Worm (Caenorhabditis elegans) whole organism, young adult: ENCODE data around the gene F12F6.7.

Source experiments
- B0019.2 ChIP-seq: fragments of 200-800 bp; sonication (Bioruptor generic); conservative IDR thresholded peaks from 2 replicates; pipeline ENCODE4 v1.3.6; 2022; ENCODE audit warnings: missing genetic modification reagents, missing genetic modification characterization, missing compliant biosample characterization
- F10E7.11 ChIP-seq: sonication (generic microtip); optimal IDR thresholded peaks from 2 replicates; lab custom pipeline; 2017; ENCODE audit warnings: mild to moderate bottlenecking, missing genetic modification characterization, moderate library complexity, missing compliant biosample characterization
- F22D6.2 ChIP-seq: sonication (generic microtip); optimal IDR thresholded peaks from 2 replicates; lab custom pipeline; 2016; ENCODE audit warnings: mild to moderate bottlenecking, missing genetic modification characterization, missing compliant biosample characterization
- F37B4.10 ChIP-seq: fragments of 200-800 bp; sonication (Bioruptor generic); IDR thresholded peaks from 2 replicates; pipeline ENCODE4 v1.3.6; 2022; ENCODE audit warnings: missing genetic modification characterization, missing compliant biosample characterization
- F52B5.7 ChIP-seq: sonication (generic microtip); optimal IDR thresholded peaks from 2 replicates; lab custom pipeline; 2016; ENCODE audit warnings: mild to moderate bottlenecking, missing genetic modification characterization, missing compliant biosample characterization
- F57A8.1 ChIP-seq: fragments of 200-800 bp; sonication (Bioruptor generic); optimal IDR thresholded peaks from 2 replicates; lab custom pipeline; 2018; ENCODE audit warnings: mild to moderate bottlenecking, missing genetic modification characterization, moderate library complexity, missing compliant biosample characterization
- F57C9.4 ChIP-seq: sonication (generic microtip); optimal IDR thresholded peaks from 2 replicates; lab custom pipeline; 2017; ENCODE audit warnings: mild to moderate bottlenecking, missing genetic modification characterization, missing compliant biosample characterization
- Y53F4B.3 ChIP-seq: fragments of 200-800 bp; sonication (Bioruptor generic); IDR thresholded peaks from 2 replicates; pipeline ENCODE4 v1.3.6; 2022; ENCODE audit warnings: missing genetic modification reagents, missing genetic modification characterization, missing compliant biosample characterization
- ama-1 ChIP-seq, 3 experiments: fragments of 150-350 bp in 1 of 3; sonication (generic microtip) in 2 of 3; optimal IDR thresholded peaks; 2 replicates each; lab custom pipeline; 2014 to 2018; ENCODE audit warnings: missing biosample characterization in 2 of 3, missing genetic modification characterization in 2 of 3, missing genetic modification reagents in 2 of 3
- attf-5 ChIP-seq: fragments of 200-800 bp; sonication (Bioruptor generic); optimal IDR thresholded peaks from 2 replicates; lab custom pipeline; 2018; ENCODE audit warnings: mild to moderate bottlenecking, missing genetic modification characterization, missing compliant biosample characterization
- bed-1 ChIP-seq: fragments of 200-800 bp; sonication (Bioruptor generic); IDR thresholded peaks from 2 replicates; pipeline ENCODE4 v1.3.6; 2022; ENCODE audit warnings: missing genetic modification reagents, missing genetic modification characterization, missing compliant biosample characterization
- cebp-1 ChIP-seq, 2 experiments: fragments of 200-800 bp in 1 of 2; sonication (Bioruptor generic) in 1 of 2; sonication (generic microtip) in 1 of 2; IDR thresholded peaks in 1 of 2; optimal IDR thresholded peaks in 1 of 2; 2 replicates each; pipeline versions ENCODE4 v1.3.6 to Lab custom; 2017 to 2022; ENCODE audit warnings: missing compliant biosample characterization in 2 of 2, missing genetic modification characterization in 2 of 2, mild to moderate bottlenecking in 1 of 2, missing genetic modification reagents in 1 of 2, moderate library complexity in 1 of 2
- ceh-79 ChIP-seq: sonication (generic microtip); optimal IDR thresholded peaks from 2 replicates; lab custom pipeline; 2017; ENCODE audit warnings: mild to moderate bottlenecking, missing genetic modification characterization, missing compliant biosample characterization
- die-1 ChIP-seq: sonication (generic microtip); optimal IDR thresholded peaks from 2 replicates; lab custom pipeline; 2016; ENCODE audit warnings: missing genotype, mild to moderate bottlenecking, missing genetic modification characterization, missing compliant biosample characterization
- dpff-1 ChIP-seq: sonication (generic microtip); optimal IDR thresholded peaks from 2 replicates; lab custom pipeline; 2017; ENCODE audit warnings: mild to moderate bottlenecking, missing genetic modification characterization, missing compliant biosample characterization
- efl-1 ChIP-seq: fragments of 150-350 bp; optimal IDR thresholded peaks from 2 replicates; lab custom pipeline; 2014; ENCODE audit warnings: missing biosample characterization, missing genetic modification reagents, missing genetic modification characterization
- egl-18 ChIP-seq: fragments of 200-800 bp; sonication (Bioruptor generic); IDR thresholded peaks from 2 replicates; pipeline ENCODE4 v1.3.6; 2022; ENCODE audit warnings: missing genetic modification reagents, missing genetic modification characterization, missing compliant biosample characterization
- egl-44 ChIP-seq: fragments of 200-800 bp; sonication (Bioruptor generic); IDR thresholded peaks from 2 replicates; pipeline ENCODE4 v1.3.6; 2022; ENCODE audit warnings: missing genetic modification reagents, missing genetic modification characterization, missing compliant biosample characterization
- egrh-3 ChIP-seq: fragments of 200-800 bp; sonication (Bioruptor generic); IDR thresholded peaks from 2 replicates; pipeline ENCODE4 v1.3.6; 2022; ENCODE audit warnings: missing genetic modification reagents, missing genetic modification characterization, missing compliant biosample characterization
- ekl-4 ChIP-seq: fragments of 200-800 bp; sonication (Bioruptor generic); IDR thresholded peaks from 2 replicates; pipeline ENCODE4 v1.3.6; 2022; ENCODE audit warnings: missing genetic modification reagents, missing genetic modification characterization, missing compliant biosample characterization
- hmg-1.2 ChIP-seq: fragments of 200-800 bp; sonication (Bioruptor generic); IDR thresholded peaks from 2 replicates; pipeline ENCODE4 v1.3.6; 2022; ENCODE audit warnings: missing genetic modification reagents, missing genetic modification characterization, missing compliant biosample characterization
- hrde-1 ChIP-seq: sonication (generic microtip); optimal IDR thresholded peaks from 2 replicates; lab custom pipeline; 2016; ENCODE audit warnings: missing genetic modification characterization, mild to moderate bottlenecking, missing compliant biosample characterization, moderate library complexity, missing genotype, missing genetic modification reagents, borderline replicate concordance
- lin-54 ChIP-seq: fragments of 200-800 bp; sonication (Bioruptor generic); optimal IDR thresholded peaks from 2 replicates; lab custom pipeline; 2018; ENCODE audit warnings: mild to moderate bottlenecking, missing genetic modification characterization, missing compliant biosample characterization
- lsy-27 ChIP-seq: sonication (generic microtip); optimal IDR thresholded peaks from 2 replicates; lab custom pipeline; 2017; ENCODE audit warnings: missing genetic modification characterization, mild to moderate bottlenecking, missing compliant biosample characterization, antibody characterized with exemption, missing genotype, borderline replicate concordance; ENCODE audit not compliant: insufficient read depth
- madf-3 ChIP-seq: fragments of 200-800 bp; sonication (Bioruptor generic); IDR thresholded peaks from 2 replicates; pipeline ENCODE4 v1.3.6; 2022; ENCODE audit warnings: missing genetic modification reagents, missing genetic modification characterization, missing compliant biosample characterization
- madf-8 ChIP-seq: fragments of 200-800 bp; sonication (Bioruptor generic); conservative IDR thresholded peaks from 2 replicates; pipeline ENCODE4 v1.3.6; 2022; ENCODE audit warnings: missing genetic modification reagents, missing genetic modification characterization, missing compliant biosample characterization
- mxl-1 ChIP-seq: sonication (generic microtip); optimal IDR thresholded peaks from 2 replicates; lab custom pipeline; 2016; ENCODE audit warnings: missing genetic modification characterization, missing compliant biosample characterization
- nfya-1 ChIP-seq: sonication (generic microtip); optimal IDR thresholded peaks from 2 replicates; lab custom pipeline; 2017; ENCODE audit warnings: antibody characterized with exemption, missing compliant biosample characterization, missing genetic modification characterization, borderline replicate concordance; ENCODE audit not compliant: insufficient read depth
- nfya-2 ChIP-seq: fragments of 200-800 bp; sonication (Bioruptor generic); IDR thresholded peaks from 2 replicates; pipeline ENCODE4 v1.3.6; 2022; ENCODE audit warnings: missing genetic modification reagents, missing genetic modification characterization, missing compliant biosample characterization
- nfyb-1 ChIP-seq: fragments of 200-800 bp; sonication (Bioruptor generic); IDR thresholded peaks from 2 replicates; pipeline ENCODE4 v1.3.6; 2022; ENCODE audit warnings: missing genetic modification reagents, missing genetic modification characterization, missing compliant biosample characterization
- nhr-120 ChIP-seq: fragments of 200-800 bp; sonication (Bioruptor generic); IDR thresholded peaks from 2 replicates; pipeline ENCODE4 v1.3.6; 2022; ENCODE audit warnings: missing genetic modification characterization, missing compliant biosample characterization
- nhr-179 ChIP-seq: sonication (generic microtip); optimal IDR thresholded peaks from 2 replicates; lab custom pipeline; 2016; ENCODE audit warnings: mild to moderate bottlenecking, missing genetic modification characterization, missing compliant biosample characterization
- nhr-80 ChIP-seq: sonication (generic microtip); optimal IDR thresholded peaks from 2 replicates; lab custom pipeline; 2016; ENCODE audit warnings: missing genetic modification characterization, missing compliant biosample characterization
- pbrm-1 ChIP-seq: fragments of 200-800 bp; sonication (Bioruptor generic); IDR thresholded peaks from 2 replicates; pipeline ENCODE4 v1.3.6; 2022; ENCODE audit warnings: missing genetic modification reagents, missing genetic modification characterization, missing compliant biosample characterization
- rec-8 ChIP-seq, 2 experiments: sonication (generic microtip); optimal IDR thresholded peaks; 2 replicates each; lab custom pipeline; 2016; ENCODE audit warnings: mild to moderate bottlenecking in 2 of 2, missing genetic modification characterization in 2 of 2, missing genetic modification reagents in 2 of 2, missing genotype in 2 of 2, missing biosample characterization in 1 of 2, missing compliant biosample characterization in 1 of 2, moderate library complexity in 1 of 2
- repo-1 ChIP-seq: sonication (generic microtip); optimal IDR thresholded peaks from 2 replicates; lab custom pipeline; 2017; ENCODE audit warnings: mild to moderate bottlenecking, missing genetic modification characterization, missing compliant biosample characterization
- sptf-2 ChIP-seq: fragments of 200-800 bp; sonication (Bioruptor generic); optimal IDR thresholded peaks from 2 replicates; lab custom pipeline; 2018; ENCODE audit warnings: mild to moderate bottlenecking, missing genetic modification characterization, missing compliant biosample characterization
- tbp1 ChIP-seq: fragments of 200-800 bp; sonication (Bioruptor generic); optimal IDR thresholded peaks from 2 replicates; lab custom pipeline; 2018; ENCODE audit warnings: mild to moderate bottlenecking, missing genetic modification characterization, missing compliant biosample characterization
- zfh-2 ChIP-seq: fragments of 200-800 bp; sonication (Bioruptor generic); conservative IDR thresholded peaks from 2 replicates; pipeline ENCODE4 v1.3.6; 2022; ENCODE audit warnings: missing genetic modification reagents, missing genetic modification characterization, missing compliant biosample characterization
- ztf-26 ChIP-seq: sonication (generic microtip); optimal IDR thresholded peaks from 2 replicates; lab custom pipeline; 2017; ENCODE audit warnings: missing genetic modification characterization, missing compliant biosample characterization
- ztf-3 ChIP-seq: fragments of 200-800 bp; sonication (Bioruptor generic); optimal IDR thresholded peaks from 2 replicates; lab custom pipeline; 2018; ENCODE audit warnings: mild to moderate bottlenecking, missing genetic modification characterization, missing compliant biosample characterization

The F12F6.7 gene

DNA sequence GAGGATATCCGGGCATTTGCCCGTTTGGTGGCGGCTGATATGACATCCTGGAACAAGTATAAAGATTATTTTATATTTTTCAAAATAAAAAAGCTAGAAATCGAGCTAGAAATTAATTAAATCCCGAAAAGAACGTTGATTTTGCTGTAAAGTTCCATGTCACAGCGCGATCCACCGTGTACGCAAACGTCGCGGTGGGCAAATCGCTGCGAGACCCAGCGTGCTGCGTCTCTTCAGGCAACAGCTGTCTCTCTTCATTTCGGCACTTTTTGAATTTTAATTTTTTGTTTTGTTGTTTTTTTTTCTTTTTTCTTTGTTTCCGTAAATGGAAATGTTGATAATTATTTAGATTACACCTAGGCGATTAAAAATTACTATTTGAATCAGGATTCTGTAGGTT, 4.5 kb upstream of the F12F6.7 start, which contains the start of gene sec-24.1 (continued):
- TF ChIP-seq hmg-1.2 (peak; percentile 95), egl-44 (0 out of 2 replicates have a peak, but pooled peaks have one; percentile 31), madf-8 (GFP tag; lab: Robert Waterston, UW) (no peak), bed-1 (no peak)

DNA sequence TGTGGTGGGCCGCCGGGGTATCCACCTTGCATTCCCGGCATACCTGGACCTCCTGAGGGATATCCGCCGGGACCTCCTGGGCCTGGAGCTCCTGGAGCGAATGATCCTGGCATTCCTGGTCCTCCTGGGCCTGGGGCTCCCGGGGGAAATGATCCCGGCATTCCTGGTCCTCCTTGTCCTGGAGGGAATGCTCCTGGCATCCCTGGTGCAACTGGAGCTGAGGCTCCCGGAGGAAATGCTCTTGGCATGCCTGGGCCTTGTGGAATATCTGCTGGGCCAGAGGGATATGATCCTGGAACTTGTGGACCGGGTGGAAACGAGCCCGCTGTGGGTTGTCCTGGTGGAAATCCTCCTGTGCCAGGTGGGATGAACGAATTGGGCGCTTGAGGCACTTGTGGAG, 3.4 kb upstream of the F12F6.7 start:
- TF ChIP-seq nhr-179 (no peak), lin-54 (GFP tag; lab: Kevin White, UChicago) (no peak), egrh-3 (GFP tag; lab: Robert Waterston, UW) (peak; percentile 92), F22D6.2 (no peak), nfyb-1 (peak; percentile 17; the same call in 1 of the 2 replicates), lsy-27 (tag; lab: Kevin White, UChicago) (no peak), mxl-1 (tag; lab: Kevin White, UChicago) (no peak), zfh-2 (GFP tag; lab: Robert Waterston, UW) (peak; percentile 82)

DNA sequence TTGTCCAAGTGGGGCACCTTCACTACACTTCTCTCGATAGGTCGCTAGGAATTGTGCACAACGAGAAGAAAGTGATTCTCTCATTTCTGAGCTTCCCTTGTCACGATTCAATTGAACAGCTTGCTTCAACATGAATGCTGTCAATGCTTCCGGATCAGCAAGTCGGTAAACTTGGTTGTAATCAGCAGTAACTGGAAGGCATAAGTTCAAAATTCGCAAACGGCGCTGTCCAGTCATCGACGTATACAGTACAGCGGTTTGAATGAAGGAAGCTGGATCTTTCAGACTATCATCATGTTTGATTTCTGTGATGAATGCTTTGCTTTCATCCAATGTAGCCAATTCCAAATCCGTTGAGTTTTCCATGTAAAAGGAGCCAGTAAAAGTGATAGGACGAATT, 1.5 kb upstream of the F12F6.7 start:
- TF ChIP-seq F10E7.11 (no peak), egl-18 (GFP tag; lab: Robert Waterston, UW) (no peak), die-1 (no peak), ama-1 (optimal IDR thresholded peaks at IDR 0.05; lab: Kevin White, UChicago) (no peak), ama-1 (GFP tag; optimal IDR thresholded peaks at IDR 0.05; lab: Kevin White, UChicago) (no peak), ekl-4 (GFP tag; lab: Robert Waterston, UW) (0 out of 2 replicates have a peak, but pooled peaks have one; percentile 11)

DNA sequence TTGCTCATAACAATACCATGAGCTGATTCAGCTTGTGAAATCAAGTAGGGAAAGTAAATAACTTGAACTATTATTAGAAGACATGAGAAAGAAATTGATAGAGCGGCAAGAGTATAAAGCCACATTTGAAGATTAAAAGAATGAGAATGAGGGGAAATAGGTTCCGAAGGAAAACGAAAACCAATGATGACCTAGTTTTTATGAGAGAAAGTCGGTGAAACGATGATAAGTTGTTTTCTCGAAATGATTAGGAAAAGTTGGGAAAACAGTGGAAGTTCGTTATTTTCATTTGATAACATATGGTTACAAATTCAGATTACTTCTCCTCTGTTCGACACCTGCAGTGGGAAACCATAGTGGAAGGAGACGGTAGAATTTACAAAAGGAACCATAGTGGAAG, 9.8 kb downstream of the F12F6.7 start, which contains the start of gene col-128:
col-128 (minus strand) TSS at position 148 of the 400 bp plus-strand sequence.
- no peak for TF ChIP-seq dpff-1
- TF ChIP-seq nfya-1 (tag; lab: Kevin White, UChicago), result no peak
- no peak for TF ChIP-seq ztf-3 (GFP tag; lab: Kevin White, UChicago)
- TF ChIP-seq Y53F4B.3 (GFP tag; lab: Robert Waterston, UW), result no peak
- TF ChIP-seq F37B4.10 (GFP tag; lab: Robert Waterston, UW), result no peak

DNA sequence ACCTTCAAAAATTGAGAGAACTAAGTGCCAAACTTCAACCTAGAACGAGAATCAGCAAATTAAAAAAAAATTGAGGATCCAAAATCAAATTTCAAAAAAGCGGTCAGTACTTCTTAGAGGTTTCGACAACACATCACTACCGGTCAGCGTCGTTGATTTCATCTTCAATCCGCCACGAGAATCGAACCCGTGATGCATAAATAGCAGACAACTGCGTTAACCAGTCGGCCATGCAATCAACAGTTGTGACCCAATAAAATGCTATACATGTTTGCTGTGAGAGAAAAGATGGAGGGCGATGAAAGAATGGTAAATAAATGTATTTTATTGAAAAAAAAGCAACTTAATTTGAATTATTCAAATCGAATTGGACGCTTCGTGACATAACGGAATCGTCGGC, 11.9 kb downstream of the F12F6.7 start:
- TF ChIP-seq F57C9.4 (tag; lab: Kevin White, UChicago) (no peak), ceh-79 (tag; lab: Kevin White, UChicago) (peak; percentile 20), F52B5.7 (no peak), repo-1 (tag; lab: Kevin White, UChicago) (no peak), tbp1 (GFP tag; lab: Kevin White, UChicago) (peak; percentile 99), nhr-80 (tag; lab: Kevin White, UChicago) (no peak), bed-1 (no peak), nhr-120 (no peak), madf-3 (GFP tag; lab: Robert Waterston, UW) (0 out of 2 replicates have a peak, but pooled peaks have one; percentile 20), B0019.2 (no peak; the same call in 1 of the 2 replicates), F37B4.10 (GFP tag; lab: Robert Waterston, UW) (0 out of 2 replicates have a peak, but pooled peaks have one; percentile 60), lsy-27 (tag; lab: Kevin White, UChicago) (no peak), efl-1 (peak; percentile 32), cebp-1 (GFP tag; IDR thresholded peaks at IDR 0.05; lab: Robert Waterston, UW) (no peak), cebp-1 (tag; optimal IDR thresholded peaks at IDR 0.05; lab: Kevin White, UChicago) (no peak), nfya-2 (GFP tag; lab: Robert Waterston, UW) (no peak), attf-5 (GFP tag; lab: Kevin White, UChicago) (no peak), sptf-2 (GFP tag; lab: Kevin White, UChicago) (no peak), pbrm-1 (no peak), F57A8.1 (GFP tag; lab: Kevin White, UChicago) (no peak), ztf-26 (tag; lab: Kevin White, UChicago) (peak; percentile 67), hrde-1 (tag; lab: Kevin White, UChicago) (peak; percentile 50), rec-8 (tag; optimal IDR thresholded peaks at IDR 0.05; lab: Kevin White, UChicago) (peak; percentile 84 to 89)
